Fruit fly (Drosophila melanogaster) whole organism, wandering third instar larva: Measurements from ENCODE around the gene CG46434.
A peak's percentile ranks its signal among the peaks of the same experiment; 100 is the strongest.

Source experiments
- Abd-B ChIP-seq: fragments of >200 bp; optimal IDR thresholded peaks from 2 replicates; lab custom pipeline; 2017; ENCODE audit warnings: missing biosample characterization, missing genetic modification characterization
- CG32264 ChIP-seq: fragments of 200-800 bp; sonication (Bioruptor generic); optimal IDR thresholded peaks from 2 replicates; lab custom pipeline; 2016; ENCODE audit warnings: missing biosample characterization, missing genetic modification characterization
- CG9705 ChIP-seq: fragments of 200-800 bp; sonication (Bioruptor generic); optimal IDR thresholded peaks from 2 replicates; lab custom pipeline; 2018; ENCODE audit warnings: missing biosample characterization, mild to moderate bottlenecking, missing genetic modification characterization
- CrebA ChIP-seq: fragments of 200-800 bp; sonication (Bioruptor generic); optimal IDR thresholded peaks from 2 replicates; lab custom pipeline; 2016; ENCODE audit warnings: missing biosample characterization, mild to moderate bottlenecking, missing genetic modification characterization, borderline replicate concordance
- Dfd ChIP-seq: fragments of >200 bp; optimal IDR thresholded peaks from 2 replicates; lab custom pipeline; 2017; ENCODE audit warnings: missing biosample characterization, missing genetic modification characterization
- Dif ChIP-seq: fragments of 200-275, 200-300 bp; sonication (Bioruptor generic); optimal IDR thresholded peaks from 2 replicates; lab custom pipeline; 2018; ENCODE audit warnings: missing biosample characterization, missing genetic modification characterization; ENCODE audit not compliant: partially characterized antibody
- GATAd ChIP-seq: sonication (Bioruptor generic); optimal IDR thresholded peaks from 2 replicates; lab custom pipeline; 2016; ENCODE audit warnings: missing biosample characterization, missing genetic modification characterization
- HLH106 ChIP-seq: fragments of 200-800 bp; optimal IDR thresholded peaks from 3 replicates; lab custom pipeline; 2019; ENCODE audit warnings: missing biosample characterization, mild to moderate bottlenecking, missing genetic modification characterization, moderate library complexity
- Hnf4 ChIP-seq: fragments of 200-800 bp; sonication (Bioruptor generic); optimal IDR thresholded peaks from 2 replicates; lab custom pipeline; 2016; ENCODE audit warnings: missing biosample characterization, mild to moderate bottlenecking, missing genetic modification characterization
- Hr78 ChIP-seq: fragments of >200 bp; optimal IDR thresholded peaks from 2 replicates; lab custom pipeline; 2017; ENCODE audit warnings: missing biosample characterization, missing genetic modification characterization
- Hr83 ChIP-seq: fragments of 200-300 bp; sonication (Bioruptor generic); optimal IDR thresholded peaks from 2 replicates; lab custom pipeline; 2016; ENCODE audit warnings: missing biosample characterization, mild to moderate bottlenecking, missing genetic modification characterization, moderate library complexity; ENCODE audit not compliant: poor library complexity, severe bottlenecking
- Jra ChIP-seq: sonication (Bioruptor generic); optimal IDR thresholded peaks from 2 replicates; lab custom pipeline; 2016; ENCODE audit warnings: missing biosample characterization, missing genetic modification characterization
- Mio ChIP-seq: sonication (Bioruptor generic); optimal IDR thresholded peaks from 2 replicates; lab custom pipeline; 2016; ENCODE audit warnings: missing biosample characterization, missing genetic modification characterization
- Myc ChIP-seq: fragments of >200 bp; optimal IDR thresholded peaks from 2 replicates; lab custom pipeline; 2017
- N ChIP-seq: fragments of >200 bp; optimal IDR thresholded peaks from 2 replicates; lab custom pipeline; 2018; ENCODE audit warnings: missing biosample characterization, missing external identifiers, missing genetic modification characterization
- OdsH ChIP-seq: fragments of 200-800 bp; sonication (Bioruptor generic); optimal IDR thresholded peaks from 2 replicates; lab custom pipeline; 2016; ENCODE audit warnings: missing biosample characterization, mild to moderate bottlenecking, missing genetic modification characterization
- Rel ChIP-seq, 2 experiments: fragments of 200-800 bp; sonication (Bioruptor generic) in 1 of 2; optimal IDR thresholded peaks; 2 replicates in 1 of 2; 3 replicates in 1 of 2; lab custom pipeline; 2016 to 2019; ENCODE audit warnings: mild to moderate bottlenecking in 2 of 2, missing biosample characterization in 2 of 2, missing genetic modification characterization in 2 of 2, moderate library complexity in 1 of 2
- Sp1 ChIP-seq: fragments of 200-800 bp; sonication (Bioruptor generic); optimal IDR thresholded peaks from 3 replicates; lab custom pipeline; 2019; ENCODE audit warnings: missing biosample characterization, mild to moderate bottlenecking, missing genetic modification characterization, moderate library complexity
- Vsx2 ChIP-seq: fragments of 200-300, 225-300 bp; sonication (Bioruptor generic); optimal IDR thresholded peaks from 2 replicates; lab custom pipeline; 2018; ENCODE audit warnings: missing biosample characterization, missing genetic modification characterization; ENCODE audit not compliant: partially characterized antibody
- br ChIP-seq: fragments of 200-800 bp; sonication (Bioruptor generic); optimal IDR thresholded peaks from 2 replicates; lab custom pipeline; 2016; ENCODE audit warnings: missing biosample characterization, missing genetic modification characterization
- brk ChIP-seq: fragments of 200-800 bp; sonication (Bioruptor generic); optimal IDR thresholded peaks from 2 replicates; lab custom pipeline; 2016; ENCODE audit warnings: missing biosample characterization, mild to moderate bottlenecking, missing genetic modification characterization
- dl ChIP-seq, 2 experiments: fragments of 175-275, 200-275 bp in 1 of 2; fragments of 200-275 bp in 1 of 2; sonication (Bioruptor generic); optimal IDR thresholded peaks; lab custom pipeline; 2018; ENCODE audit warnings: mild to moderate bottlenecking in 2 of 2, missing biosample characterization in 2 of 2, missing genetic modification characterization in 2 of 2, moderate library complexity in 2 of 2; ENCODE audit not compliant: partially characterized antibody in 2 of 2, insufficient read depth in 1 of 2
- dmrt93B ChIP-seq: fragments of 200-800 bp; sonication (Bioruptor generic); optimal IDR thresholded peaks from 2 replicates; lab custom pipeline; 2018; ENCODE audit warnings: missing biosample characterization, mild to moderate bottlenecking, missing genetic modification characterization
- dsf ChIP-seq: sonication (Bioruptor generic); optimal IDR thresholded peaks from 2 replicates; lab custom pipeline; 2016; ENCODE audit warnings: missing biosample characterization, missing genetic modification characterization, borderline replicate concordance
- ey ChIP-seq: fragments of 200-800 bp; sonication (Bioruptor generic); optimal IDR thresholded peaks from 2 replicates; lab custom pipeline; 2016; ENCODE audit warnings: missing biosample characterization, missing genetic modification characterization
- foxo ChIP-seq, 2 experiments: fragments of 200-800 bp; sonication (Bioruptor generic); optimal IDR thresholded peaks; 2 replicates in 1 of 2; 3 replicates in 1 of 2; lab custom pipeline; 2016 to 2017; ENCODE audit warnings: missing biosample characterization in 2 of 2, missing genetic modification characterization in 2 of 2
- fru ChIP-seq: fragments of 200-800 bp; sonication (Bioruptor generic); optimal IDR thresholded peaks from 3 replicates; lab custom pipeline; 2016; ENCODE audit warnings: missing biosample characterization, mild to moderate bottlenecking, missing genetic modification characterization
- h ChIP-seq: fragments of 200-800 bp; sonication (Bioruptor generic); optimal IDR thresholded peaks from 3 replicates; lab custom pipeline; 2016; ENCODE audit warnings: missing biosample characterization, mild to moderate bottlenecking, missing genetic modification characterization
- jim ChIP-seq: fragments of 175-275, 200-325 bp; sonication (Bioruptor generic); optimal IDR thresholded peaks from 2 replicates; lab custom pipeline; 2016; ENCODE audit warnings: missing biosample characterization, mild to moderate bottlenecking, missing genetic modification characterization
- lola ChIP-seq: fragments of >200 bp; optimal IDR thresholded peaks from 2 replicates; lab custom pipeline; 2017; ENCODE audit warnings: missing biosample characterization, missing genetic modification characterization
- pan ChIP-seq: fragments of >200 bp; optimal IDR thresholded peaks from 2 replicates; lab custom pipeline; 2017
- psq ChIP-seq: fragments of 200-800 bp; sonication (Bioruptor generic); optimal IDR thresholded peaks from 3 replicates; lab custom pipeline; 2017; ENCODE audit warnings: missing biosample characterization, mild to moderate bottlenecking, missing genetic modification characterization, moderate library complexity
- rgr ChIP-seq: fragments of 200-800 bp; sonication (Bioruptor generic); optimal IDR thresholded peaks from 3 replicates; lab custom pipeline; 2016; ENCODE audit warnings: missing biosample characterization, mild to moderate bottlenecking, missing genetic modification characterization
- sage ChIP-seq: fragments of 200-800 bp; sonication (Bioruptor generic); optimal IDR thresholded peaks from 2 replicates; lab custom pipeline; 2016; ENCODE audit warnings: missing biosample characterization, mild to moderate bottlenecking, missing genetic modification characterization
- sv ChIP-seq: fragments of 200-800 bp; sonication (Bioruptor generic); optimal IDR thresholded peaks from 3 replicates; lab custom pipeline; 2016; ENCODE audit warnings: missing biosample characterization, missing genetic modification characterization
- tai ChIP-seq: sonication (Bioruptor generic); optimal IDR thresholded peaks from 2 replicates; lab custom pipeline; 2016; ENCODE audit warnings: missing biosample characterization, missing genetic modification characterization
- usp ChIP-seq: fragments of >200 bp; optimal IDR thresholded peaks from 2 replicates; lab custom pipeline; 2017; ENCODE audit warnings: missing biosample characterization, missing genetic modification characterization
- woc ChIP-seq: sonication (Bioruptor generic); optimal IDR thresholded peaks from 2 replicates; lab custom pipeline; 2016; ENCODE audit warnings: missing biosample characterization, mild to moderate bottlenecking, missing genetic modification characterization

CG46434 gene

dm6 chr3L:19562146-19562700 lies 18.2 kb upstream of the CG46434 start:
- TF ChIP-seq CG9705 (GFP tag; lab: Kevin White, UChicago) (no peak), Mio (GFP tag; lab: Kevin White, UChicago) (no peak), Dfd (GFP tag; lab: Kevin White, UChicago) (no peak), dl (GFP tag; optimal IDR thresholded peaks at IDR 0.05; lab: Kevin White, UChicago; ENCODE audit: insufficient read depth in 1 of 2, partially characterized antibody in 2 of 2) (peak; percentile 25 to 55), Hr78 (GFP tag; lab: Kevin White, UChicago) (no peak), Hr83 (peak; percentile 72), HLH106 (tag; lab: Kevin White, UChicago) (no peak), GATAd (no peak), jim (no peak), Rel (GFP tag; optimal IDR thresholded peaks at IDR 0.05; lab: Kevin White, UChicago) (no peak), Rel (tag; optimal IDR thresholded peaks at IDR 0.05; lab: Kevin White, UChicago) (peak; percentile 2), sage (GFP tag; lab: Kevin White, UChicago) (no peak), lola (GFP tag; lab: Kevin White, UChicago) (no peak), ey (GFP tag; lab: Kevin White, UChicago) (no peak), dmrt93B (no peak), fru (GFP tag; lab: Kevin White, UChicago) (no peak), br (GFP tag; lab: Kevin White, UChicago) (peak; percentile 20), Vsx2 (peak; percentile 46), N (no peak), Myc (lab: Kevin White, UChicago) (no peak), Dif (GFP tag; lab: Kevin White, UChicago) (peak; percentile 76), h (peak; percentile 10)

- peak; percentile 66 for TF ChIP-seq br (GFP tag; lab: Kevin White, UChicago)
- TF ChIP-seq sage (GFP tag; lab: Kevin White, UChicago): peak; percentile 44
- TF ChIP-seq CG32264 (GFP tag; lab: Kevin White, UChicago): no peak
- TF ChIP-seq rgr (GFP tag; lab: Kevin White, UChicago): peak; percentile 88
- no peak for TF ChIP-seq sv (GFP tag; lab: Kevin White, UChicago)
- TF ChIP-seq Hnf4 (GFP tag; lab: Kevin White, UChicago): peak; percentile 29
- TF ChIP-seq Hr83: no peak
- TF ChIP-seq Abd-B (GFP tag; lab: Kevin White, UChicago): no peak
- TF ChIP-seq GATAd: no peak
- peak; percentile 17 for TF ChIP-seq dmrt93B
- no peak for TF ChIP-seq N
- no peak for TF ChIP-seq Hr78 (GFP tag; lab: Kevin White, UChicago)
- peak; percentile 60 for TF ChIP-seq psq
- peak; percentile 15 for TF ChIP-seq tai (GFP tag; lab: Kevin White, UChicago)
- TF ChIP-seq foxo (GFP tag; optimal IDR thresholded peaks at IDR 0.05; lab: Kevin White, UChicago): peak in 1 of 2 experiments; percentile 91
- no peak for TF ChIP-seq Vsx2
- peak; percentile 91 for TF ChIP-seq Sp1 (GFP tag; lab: Kevin White, UChicago)
- peak; percentile 26 for TF ChIP-seq CG9705 (GFP tag; lab: Kevin White, UChicago)
- peak; percentile 11 for TF ChIP-seq Jra (GFP tag; lab: Kevin White, UChicago)
- peak; percentile 88 for TF ChIP-seq fru (GFP tag; lab: Kevin White, UChicago)
- peak; percentile 79 for TF ChIP-seq h
- peak; percentile 58 for TF ChIP-seq woc
- TF ChIP-seq pan (lab: Kevin White, UChicago): no peak
- TF ChIP-seq HLH106 (tag; lab: Kevin White, UChicago): peak; percentile 88
- peak; percentile 86 for TF ChIP-seq ey (GFP tag; lab: Kevin White, UChicago)
- TF ChIP-seq Dif (GFP tag; lab: Kevin White, UChicago): no peak
- TF ChIP-seq OdsH (GFP tag; lab: Kevin White, UChicago): peak; percentile 86
- no peak for TF ChIP-seq CrebA (GFP tag; lab: Kevin White, UChicago)
- no peak for TF ChIP-seq lola (GFP tag; lab: Kevin White, UChicago)
- no peak for TF ChIP-seq jim
- TF ChIP-seq Mio (GFP tag; lab: Kevin White, UChicago): no peak
- TF ChIP-seq dl (GFP tag; optimal IDR thresholded peaks at IDR 0.05; lab: Kevin White, UChicago; ENCODE audit: insufficient read depth in 1 of 2, partially characterized antibody in 2 of 2): no peak
- no peak for TF ChIP-seq usp (GFP tag; lab: Kevin White, UChicago)
- no peak for TF ChIP-seq dsf (GFP tag; lab: Kevin White, UChicago)
- peak; percentile 13 for TF ChIP-seq Rel (GFP tag; optimal IDR thresholded peaks at IDR 0.05; lab: Kevin White, UChicago)
- peak; percentile 2 for TF ChIP-seq Rel (tag; optimal IDR thresholded peaks at IDR 0.05; lab: Kevin White, UChicago)
- TF ChIP-seq brk (GFP tag; lab: Kevin White, UChicago): peak; percentile 43
- no peak for TF ChIP-seq Dfd (GFP tag; lab: Kevin White, UChicago)
- TF ChIP-seq Myc (lab: Kevin White, UChicago): no peak
Measured at dm6 chr3L:19561745-19562144, 17.7 kb upstream of the CG46434 start.
